Fruit fly (Drosophila melanogaster) whole organism, wandering third instar larva: ENCODE data around the gene CG5861.

Source experiments
- Abd-B ChIP-seq: fragments of >200 bp; optimal IDR thresholded peaks from 2 replicates; lab custom pipeline; 2017; ENCODE audit warnings: missing biosample characterization, missing genetic modification characterization
- CG9705 ChIP-seq: fragments of 200-800 bp; sonication (Bioruptor generic); optimal IDR thresholded peaks from 2 replicates; lab custom pipeline; 2018; ENCODE audit warnings: missing biosample characterization, mild to moderate bottlenecking, missing genetic modification characterization
- CrebA ChIP-seq: fragments of 200-800 bp; sonication (Bioruptor generic); optimal IDR thresholded peaks from 2 replicates; lab custom pipeline; 2016; ENCODE audit warnings: missing biosample characterization, mild to moderate bottlenecking, missing genetic modification characterization, borderline replicate concordance
- Dif ChIP-seq: fragments of 200-275, 200-300 bp; sonication (Bioruptor generic); optimal IDR thresholded peaks from 2 replicates; lab custom pipeline; 2018; ENCODE audit warnings: missing biosample characterization, missing genetic modification characterization; ENCODE audit not compliant: partially characterized antibody
- GATAd ChIP-seq: sonication (Bioruptor generic); optimal IDR thresholded peaks from 2 replicates; lab custom pipeline; 2016; ENCODE audit warnings: missing biosample characterization, missing genetic modification characterization
- HLH106 ChIP-seq: fragments of 200-800 bp; optimal IDR thresholded peaks from 3 replicates; lab custom pipeline; 2019; ENCODE audit warnings: missing biosample characterization, mild to moderate bottlenecking, missing genetic modification characterization, moderate library complexity
- Hnf4 ChIP-seq: fragments of 200-800 bp; sonication (Bioruptor generic); optimal IDR thresholded peaks from 2 replicates; lab custom pipeline; 2016; ENCODE audit warnings: missing biosample characterization, mild to moderate bottlenecking, missing genetic modification characterization
- Hr78 ChIP-seq: fragments of >200 bp; optimal IDR thresholded peaks from 2 replicates; lab custom pipeline; 2017; ENCODE audit warnings: missing biosample characterization, missing genetic modification characterization
- Hr83 ChIP-seq: fragments of 200-300 bp; sonication (Bioruptor generic); optimal IDR thresholded peaks from 2 replicates; lab custom pipeline; 2016; ENCODE audit warnings: missing biosample characterization, mild to moderate bottlenecking, missing genetic modification characterization, moderate library complexity; ENCODE audit not compliant: poor library complexity, severe bottlenecking
- Jra ChIP-seq: sonication (Bioruptor generic); optimal IDR thresholded peaks from 2 replicates; lab custom pipeline; 2016; ENCODE audit warnings: missing biosample characterization, missing genetic modification characterization
- Mio ChIP-seq: sonication (Bioruptor generic); optimal IDR thresholded peaks from 2 replicates; lab custom pipeline; 2016; ENCODE audit warnings: missing biosample characterization, missing genetic modification characterization
- Myc ChIP-seq: fragments of >200 bp; optimal IDR thresholded peaks from 2 replicates; lab custom pipeline; 2017
- N ChIP-seq: fragments of >200 bp; optimal IDR thresholded peaks from 2 replicates; lab custom pipeline; 2018; ENCODE audit warnings: missing biosample characterization, missing external identifiers, missing genetic modification characterization
- OdsH ChIP-seq: fragments of 200-800 bp; sonication (Bioruptor generic); optimal IDR thresholded peaks from 2 replicates; lab custom pipeline; 2016; ENCODE audit warnings: missing biosample characterization, mild to moderate bottlenecking, missing genetic modification characterization
- Rel ChIP-seq, 2 experiments: fragments of 200-800 bp; sonication (Bioruptor generic) in 1 of 2; optimal IDR thresholded peaks; 2 replicates in 1 of 2; 3 replicates in 1 of 2; lab custom pipeline; 2016 to 2019; ENCODE audit warnings: mild to moderate bottlenecking in 2 of 2, missing biosample characterization in 2 of 2, missing genetic modification characterization in 2 of 2, moderate library complexity in 1 of 2
- Sp1 ChIP-seq: fragments of 200-800 bp; sonication (Bioruptor generic); optimal IDR thresholded peaks from 3 replicates; lab custom pipeline; 2019; ENCODE audit warnings: missing biosample characterization, mild to moderate bottlenecking, missing genetic modification characterization, moderate library complexity
- Vsx2 ChIP-seq: fragments of 200-300, 225-300 bp; sonication (Bioruptor generic); optimal IDR thresholded peaks from 2 replicates; lab custom pipeline; 2018; ENCODE audit warnings: missing biosample characterization, missing genetic modification characterization; ENCODE audit not compliant: partially characterized antibody
- dl ChIP-seq, 2 experiments: fragments of 175-275, 200-275 bp in 1 of 2; fragments of 200-275 bp in 1 of 2; sonication (Bioruptor generic); optimal IDR thresholded peaks; lab custom pipeline; 2018; ENCODE audit warnings: mild to moderate bottlenecking in 2 of 2, missing biosample characterization in 2 of 2, missing genetic modification characterization in 2 of 2, moderate library complexity in 2 of 2; ENCODE audit not compliant: partially characterized antibody in 2 of 2, insufficient read depth in 1 of 2
- dmrt93B ChIP-seq: fragments of 200-800 bp; sonication (Bioruptor generic); optimal IDR thresholded peaks from 2 replicates; lab custom pipeline; 2018; ENCODE audit warnings: missing biosample characterization, mild to moderate bottlenecking, missing genetic modification characterization
- dsf ChIP-seq: sonication (Bioruptor generic); optimal IDR thresholded peaks from 2 replicates; lab custom pipeline; 2016; ENCODE audit warnings: missing biosample characterization, missing genetic modification characterization, borderline replicate concordance
- foxo ChIP-seq, 2 experiments: fragments of 200-800 bp; sonication (Bioruptor generic); optimal IDR thresholded peaks; 2 replicates in 1 of 2; 3 replicates in 1 of 2; lab custom pipeline; 2016 to 2017; ENCODE audit warnings: missing biosample characterization in 2 of 2, missing genetic modification characterization in 2 of 2
- fru ChIP-seq: fragments of 200-800 bp; sonication (Bioruptor generic); optimal IDR thresholded peaks from 3 replicates; lab custom pipeline; 2016; ENCODE audit warnings: missing biosample characterization, mild to moderate bottlenecking, missing genetic modification characterization
- h ChIP-seq: fragments of 200-800 bp; sonication (Bioruptor generic); optimal IDR thresholded peaks from 3 replicates; lab custom pipeline; 2016; ENCODE audit warnings: missing biosample characterization, mild to moderate bottlenecking, missing genetic modification characterization
- jim ChIP-seq: fragments of 175-275, 200-325 bp; sonication (Bioruptor generic); optimal IDR thresholded peaks from 2 replicates; lab custom pipeline; 2016; ENCODE audit warnings: missing biosample characterization, mild to moderate bottlenecking, missing genetic modification characterization
- lola ChIP-seq: fragments of >200 bp; optimal IDR thresholded peaks from 2 replicates; lab custom pipeline; 2017; ENCODE audit warnings: missing biosample characterization, missing genetic modification characterization
- pan ChIP-seq: fragments of >200 bp; optimal IDR thresholded peaks from 2 replicates; lab custom pipeline; 2017
- psq ChIP-seq: fragments of 200-800 bp; sonication (Bioruptor generic); optimal IDR thresholded peaks from 3 replicates; lab custom pipeline; 2017; ENCODE audit warnings: missing biosample characterization, mild to moderate bottlenecking, missing genetic modification characterization, moderate library complexity
- rgr ChIP-seq: fragments of 200-800 bp; sonication (Bioruptor generic); optimal IDR thresholded peaks from 3 replicates; lab custom pipeline; 2016; ENCODE audit warnings: missing biosample characterization, mild to moderate bottlenecking, missing genetic modification characterization
- sage ChIP-seq: fragments of 200-800 bp; sonication (Bioruptor generic); optimal IDR thresholded peaks from 2 replicates; lab custom pipeline; 2016; ENCODE audit warnings: missing biosample characterization, mild to moderate bottlenecking, missing genetic modification characterization
- sv ChIP-seq: fragments of 200-800 bp; sonication (Bioruptor generic); optimal IDR thresholded peaks from 3 replicates; lab custom pipeline; 2016; ENCODE audit warnings: missing biosample characterization, missing genetic modification characterization
- tai ChIP-seq: sonication (Bioruptor generic); optimal IDR thresholded peaks from 2 replicates; lab custom pipeline; 2016; ENCODE audit warnings: missing biosample characterization, missing genetic modification characterization
- usp ChIP-seq: fragments of >200 bp; optimal IDR thresholded peaks from 2 replicates; lab custom pipeline; 2017; ENCODE audit warnings: missing biosample characterization, missing genetic modification characterization
- woc ChIP-seq: sonication (Bioruptor generic); optimal IDR thresholded peaks from 2 replicates; lab custom pipeline; 2016; ENCODE audit warnings: missing biosample characterization, mild to moderate bottlenecking, missing genetic modification characterization

Gene CG5861

DNA sequence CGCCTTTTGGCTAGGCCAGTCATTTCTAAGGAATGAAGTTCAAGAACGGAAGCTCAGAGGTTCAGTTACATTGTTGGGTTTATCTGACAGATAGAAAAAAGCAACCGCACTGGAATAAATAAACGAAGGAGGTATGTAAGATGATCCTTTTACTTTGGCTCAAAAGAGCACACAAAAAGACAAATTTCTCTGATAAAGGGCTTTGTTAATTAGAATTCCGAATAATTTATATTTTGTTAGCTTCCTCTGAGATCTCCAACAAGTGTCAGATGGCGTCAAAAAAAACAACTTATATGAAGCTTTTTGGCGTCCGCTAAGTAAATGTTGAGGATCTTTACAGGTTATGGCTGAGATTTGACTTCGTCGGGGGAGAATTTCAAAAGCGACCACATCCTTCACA lies 30.7 kb upstream of the CG5861 start, which contains the start of gene CG31817:
Gene CG31817, minus strand, starts transcription at position 101 of the 400 bp plus-strand sequence.
- TF ChIP-seq Dif (GFP tag; lab: Kevin White, UChicago) (no peak), fru (GFP tag; lab: Kevin White, UChicago) (no peak), h (GFP tag; lab: Kevin White, UChicago) (no peak), pan (no peak), Vsx2 (GFP tag; lab: Kevin White, UChicago) (no peak), psq (no peak), Myc (lab: Kevin White, UChicago) (no peak), Rel (GFP tag; optimal IDR thresholded peaks at IDR 0.05; lab: Kevin White, UChicago) (no peak), Rel (tag; optimal IDR thresholded peaks at IDR 0.05; lab: Kevin White, UChicago) (no peak), sv (GFP tag; lab: Kevin White, UChicago) (no peak), tai (no peak), Sp1 (GFP tag; lab: Kevin White, UChicago) (no peak), N (GFP tag; lab: Kevin White, UChicago) (no peak), GATAd (GFP tag; lab: Kevin White, UChicago) (no peak), CrebA (GFP tag; lab: Kevin White, UChicago) (no peak), lola (GFP tag; lab: Kevin White, UChicago) (no peak), HLH106 (tag; lab: Kevin White, UChicago) (no peak), CG9705 (no peak), Hr78 (GFP tag; lab: Kevin White, UChicago) (no peak)

DNA sequence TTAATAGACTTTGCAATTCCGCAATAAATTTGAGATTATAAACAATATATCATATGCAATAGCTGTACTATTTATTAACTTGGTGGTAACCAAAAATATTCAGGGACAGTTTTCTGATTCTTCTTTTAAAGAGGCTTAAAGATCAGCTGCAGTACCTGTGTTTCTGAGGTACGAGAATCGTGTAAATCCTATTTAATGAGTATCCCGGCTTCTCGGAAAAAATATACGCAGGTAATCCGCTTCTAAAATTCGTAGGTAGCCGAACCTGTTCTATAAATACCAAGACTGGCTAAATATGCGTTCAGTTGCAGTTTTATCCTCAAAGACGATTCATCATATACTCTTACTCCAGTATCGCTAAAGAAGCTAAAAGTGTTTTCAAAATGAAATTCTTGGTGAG lies 22.5 kb upstream of the CG5861 start, which contains the start of gene CG4440:
Gene CG4440, plus strand, starts transcription at position 301 of the 400 bp plus-strand sequence.
- TF ChIP-seq rgr (GFP tag; lab: Kevin White, UChicago), result no peak
- TF ChIP-seq Hr83 (GFP tag; lab: Kevin White, UChicago), result no peak
- TF ChIP-seq Mio (GFP tag; lab: Kevin White, UChicago), result no peak
- no peak for TF ChIP-seq Jra
- no peak for TF ChIP-seq Hnf4 (GFP tag; lab: Kevin White, UChicago)
- no peak for TF ChIP-seq pan
- no peak for TF ChIP-seq Myc (lab: Kevin White, UChicago)
- no peak for TF ChIP-seq sage
- TF ChIP-seq Vsx2 (GFP tag; lab: Kevin White, UChicago), result no peak
- TF ChIP-seq usp (GFP tag; lab: Kevin White, UChicago), result no peak
- TF ChIP-seq CrebA (GFP tag; lab: Kevin White, UChicago), result no peak
- TF ChIP-seq CG9705, result no peak
- TF ChIP-seq Hr78 (GFP tag; lab: Kevin White, UChicago), result no peak
- TF ChIP-seq dsf (GFP tag; lab: Kevin White, UChicago), result no peak
- TF ChIP-seq woc (GFP tag; lab: Kevin White, UChicago), result no peak
- TF ChIP-seq dmrt93B (GFP tag; lab: Kevin White, UChicago), result no peak
- no peak for TF ChIP-seq Sp1 (GFP tag; lab: Kevin White, UChicago)
- TF ChIP-seq sv (GFP tag; lab: Kevin White, UChicago), result no peak

DNA sequence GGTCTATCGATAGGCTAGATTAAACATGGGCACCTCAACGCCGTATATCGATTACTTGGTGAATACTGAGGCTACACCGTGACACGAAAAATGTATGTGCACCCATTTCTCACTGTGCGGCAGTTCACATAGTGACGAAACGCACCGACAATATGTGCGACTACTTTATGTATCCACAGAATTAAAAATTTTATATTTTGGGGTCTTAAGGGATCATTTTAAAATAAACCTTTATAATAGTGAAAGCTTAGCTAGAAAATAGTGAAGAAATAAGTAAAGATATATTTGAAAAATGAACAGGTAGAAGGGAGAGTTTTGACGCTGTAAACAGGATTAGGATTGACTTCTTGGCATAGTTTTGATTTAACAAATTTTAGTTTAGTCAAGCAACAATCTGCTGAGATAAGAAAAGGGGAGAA lies 22.0 kb upstream of the CG5861 start, which contains the start of gene mRpL4:
Gene mRpL4, minus strand, starts transcription at position 31 of the 419 bp plus-strand sequence.
- no peak for TF ChIP-seq h (GFP tag; lab: Kevin White, UChicago)
- TF ChIP-seq Hnf4 (GFP tag; lab: Kevin White, UChicago), result peak; percentile 81
- TF ChIP-seq Jra, result peak; percentile 57
- peak; percentile 72 for TF ChIP-seq woc (GFP tag; lab: Kevin White, UChicago)
- TF ChIP-seq tai, result peak; percentile 85
- TF ChIP-seq psq, result peak; percentile 43
- peak in 1 of 2 experiments; percentile 71 for TF ChIP-seq foxo (GFP tag; optimal IDR thresholded peaks at IDR 0.05; lab: Kevin White, UChicago)
- no peak for TF ChIP-seq jim
- TF ChIP-seq sv (GFP tag; lab: Kevin White, UChicago), result peak; percentile 64
- TF ChIP-seq sage, result no peak
- TF ChIP-seq OdsH, result peak; percentile 14
- no peak for TF ChIP-seq dmrt93B (GFP tag; lab: Kevin White, UChicago)
- peak; percentile 63 for TF ChIP-seq Hr83 (GFP tag; lab: Kevin White, UChicago)
- TF ChIP-seq Vsx2 (GFP tag; lab: Kevin White, UChicago), result no peak

DNA sequence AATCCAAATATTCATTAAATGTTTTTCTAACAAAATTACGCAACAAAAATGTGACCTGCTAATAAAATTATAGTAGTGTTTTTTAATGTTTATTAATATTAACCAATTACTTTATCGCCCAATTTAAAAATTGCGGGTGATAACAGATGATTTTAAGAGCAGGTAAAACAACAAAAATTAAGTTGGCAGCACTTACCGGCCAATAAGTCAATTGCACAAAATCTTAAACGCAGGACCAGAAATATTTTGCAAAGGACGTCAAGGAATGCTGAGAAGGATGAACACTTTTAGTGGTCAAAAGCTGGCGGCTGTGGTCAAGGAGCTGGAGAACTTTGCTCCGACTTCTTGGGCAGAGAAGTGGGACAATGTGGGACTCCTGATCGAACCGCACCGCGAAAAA lies 19.8 kb upstream of the CG5861 start, which contains the start of gene CG4278:
Gene CG4278, plus strand, starts transcription at position 178 of the 400 bp plus-strand sequence.
- no peak for TF ChIP-seq usp (GFP tag; lab: Kevin White, UChicago)
- no peak for TF ChIP-seq GATAd (GFP tag; lab: Kevin White, UChicago)
- TF ChIP-seq Jra, result no peak
- no peak for TF ChIP-seq Rel (GFP tag; optimal IDR thresholded peaks at IDR 0.05; lab: Kevin White, UChicago)
- no peak for TF ChIP-seq Rel (tag; optimal IDR thresholded peaks at IDR 0.05; lab: Kevin White, UChicago)
- no peak for TF ChIP-seq dsf (GFP tag; lab: Kevin White, UChicago)
- no peak for TF ChIP-seq sv (GFP tag; lab: Kevin White, UChicago)
- TF ChIP-seq psq, result no peak
- TF ChIP-seq Abd-B (GFP tag; lab: Kevin White, UChicago), result no peak
- TF ChIP-seq dl (GFP tag; optimal IDR thresholded peaks at IDR 0.05; lab: Kevin White, UChicago; ENCODE audit: insufficient read depth in 1 of 2, partially characterized antibody in 2 of 2), result no peak
- no peak for TF ChIP-seq dmrt93B (GFP tag; lab: Kevin White, UChicago)
